Worm (Caenorhabditis elegans): ENCODE results near the gene F35H8.1.

DNA sequence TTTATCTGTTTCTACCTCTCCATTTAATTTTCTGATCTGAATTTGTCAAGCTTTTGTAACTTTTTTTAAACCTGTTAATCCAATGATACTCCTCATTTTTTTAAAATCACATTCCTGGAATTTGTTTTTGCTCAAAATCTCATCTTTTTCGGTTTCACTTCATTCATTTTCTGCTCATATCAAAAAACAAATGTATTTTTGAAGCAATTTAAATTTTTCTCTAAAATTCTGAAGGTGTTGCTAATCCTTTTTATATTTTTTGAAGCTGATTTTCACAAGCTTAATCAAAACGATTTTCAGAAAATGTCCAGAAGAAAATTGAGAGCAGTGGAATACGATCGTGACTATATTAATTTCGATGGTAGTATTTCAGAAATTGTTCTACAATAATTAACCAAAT, 41.8 kb upstream of the F35H8.1 start, which contains the start of gene E02H1.5:
- TF ChIP-seq unc-130 (GFP tag; optimal IDR thresholded peaks at IDR 0.05) = no peak
- TF ChIP-seq ztf-28 (GFP tag; IDR thresholded peaks at IDR 0.05) = no peak
- no peak for TF ChIP-seq F57C9.4 (tag; optimal IDR thresholded peaks at IDR 0.05)
- no peak for TF ChIP-seq athp-1 (tag; optimal IDR thresholded peaks at IDR 0.05)
- no peak for TF ChIP-seq ztf-3 (GFP tag; optimal IDR thresholded peaks at IDR 0.05)
- no peak for TF ChIP-seq rpc-1 (optimal IDR thresholded peaks at IDR 0.05)
- TF ChIP-seq rpc-1 (tag; optimal IDR thresholded peaks at IDR 0.05) = no peak
- no peak for TF ChIP-seq sea-2 (GFP tag; IDR thresholded peaks at IDR 0.05)
- TF ChIP-seq T07F8.4 (tag; optimal IDR thresholded peaks at IDR 0.05) = no peak

Measured in whole organism, young adult.